Worm (Caenorhabditis elegans) whole organism, L2 larva: Measurements from ENCODE around the gene svh-11.

Source experiments
- C34F6.9 ChIP-seq: fragments of 150-350 bp; optimal IDR thresholded peaks from 2 replicates; lab custom pipeline; 2014; ENCODE audit warnings: missing biosample characterization, missing genetic modification characterization
- F13H6.1 ChIP-seq: sonication (generic microtip); optimal IDR thresholded peaks from 2 replicates; lab custom pipeline; 2016; ENCODE audit warnings: missing genetic modification characterization, missing compliant biosample characterization
- Y55F3AM.14 ChIP-seq: fragments of 200-800 bp; sonication (Bioruptor generic); optimal IDR thresholded peaks from 2 replicates; lab custom pipeline; 2018; ENCODE audit warnings: mild to moderate bottlenecking, missing genetic modification characterization, missing compliant biosample characterization
- ZK546.5 ChIP-seq: sonication (generic microtip); optimal IDR thresholded peaks from 2 replicates; lab custom pipeline; 2017; ENCODE audit warnings: missing biosample characterization, missing genetic modification characterization
- alr-1 ChIP-seq: fragments of 150-350 bp; optimal IDR thresholded peaks from 2 replicates; lab custom pipeline; 2014; ENCODE audit warnings: missing biosample characterization, missing genetic modification characterization
- aly-2 ChIP-seq: fragments of 150-350 bp; optimal IDR thresholded peaks from 2 replicates; lab custom pipeline; 2014; ENCODE audit warnings: missing biosample characterization, missing genetic modification characterization
- blmp-1 ChIP-seq: sonication (generic microtip); optimal IDR thresholded peaks from 2 replicates; lab custom pipeline; 2017; ENCODE audit warnings: missing genetic modification characterization, mild to moderate bottlenecking, missing compliant biosample characterization, antibody characterized with exemption, moderate library complexity; ENCODE audit not compliant: insufficient read depth
- ceh-16 ChIP-seq: fragments of 150-350 bp; optimal IDR thresholded peaks from 2 replicates; lab custom pipeline; 2014; ENCODE audit warnings: missing biosample characterization, missing genetic modification characterization
- ceh-82 ChIP-seq: fragments of 150-350 bp; optimal IDR thresholded peaks from 2 replicates; lab custom pipeline; 2014; ENCODE audit warnings: missing biosample characterization, missing genetic modification characterization
- crh-2 ChIP-seq: sonication (generic microtip); optimal IDR thresholded peaks from 2 replicates; lab custom pipeline; 2017; ENCODE audit warnings: missing biosample characterization, missing genetic modification characterization
- dmd-4 ChIP-seq: sonication (generic microtip); optimal IDR thresholded peaks from 2 replicates; lab custom pipeline; 2017; ENCODE audit warnings: missing biosample characterization, missing genetic modification characterization
- egl-27 ChIP-seq: sonication (generic microtip); optimal IDR thresholded peaks from 3 replicates; lab custom pipeline; 2017; ENCODE audit warnings: missing biosample characterization, missing genetic modification reagents, missing genetic modification characterization
- elt-3 ChIP-seq: sonication (generic microtip); optimal IDR thresholded peaks from 2 replicates; lab custom pipeline; 2017; ENCODE audit warnings: missing biosample characterization, missing genetic modification characterization
- fos-1 ChIP-seq: fragments of 150-350 bp; optimal IDR thresholded peaks from 2 replicates; lab custom pipeline; 2014; ENCODE audit warnings: missing biosample characterization, missing genetic modification characterization
- lin-13 ChIP-seq: fragments of 150-350 bp; optimal IDR thresholded peaks from 2 replicates; lab custom pipeline; 2014; ENCODE audit warnings: missing biosample characterization, missing genetic modification reagents, missing genetic modification characterization
- lin-39 ChIP-seq: fragments of 150-350 bp; optimal IDR thresholded peaks from 2 replicates; lab custom pipeline; 2014; ENCODE audit warnings: missing biosample characterization, missing genetic modification reagents, missing genetic modification characterization
- lsy-2 ChIP-seq, 2 experiments: fragments of 150-350 bp in 1 of 2; sonication (generic microtip) in 1 of 2; optimal IDR thresholded peaks; 2 replicates each; lab custom pipeline; 2014 to 2017; ENCODE audit warnings: missing biosample characterization in 2 of 2, missing genetic modification characterization in 2 of 2
- mab-5 ChIP-seq: fragments of 150-350 bp; optimal IDR thresholded peaks from 2 replicates; lab custom pipeline; 2014; ENCODE audit warnings: missing biosample characterization, missing genetic modification characterization
- mbf-1 ChIP-seq: sonication (generic microtip); optimal IDR thresholded peaks from 2 replicates; lab custom pipeline; 2017; ENCODE audit warnings: missing biosample characterization, missing genetic modification characterization
- mdl-1 ChIP-seq, 2 experiments: fragments of 150-350 bp in 1 of 2; sonication (generic microtip) in 1 of 2; optimal IDR thresholded peaks; 2 replicates each; lab custom pipeline; 2017; ENCODE audit warnings: missing biosample characterization in 2 of 2, missing genetic modification characterization in 2 of 2
- nhr-10 ChIP-seq: sonication (generic microtip); optimal IDR thresholded peaks from 2 replicates; lab custom pipeline; 2017; ENCODE audit warnings: missing biosample characterization, missing genetic modification characterization
- nhr-11 ChIP-seq: fragments of 150-350 bp; optimal IDR thresholded peaks from 2 replicates; lab custom pipeline; 2014; ENCODE audit warnings: missing biosample characterization, missing genetic modification characterization
- nhr-12 ChIP-seq: fragments of 150-350 bp; optimal IDR thresholded peaks from 2 replicates; lab custom pipeline; 2014; ENCODE audit warnings: missing biosample characterization, missing genetic modification characterization
- nhr-129 ChIP-seq: fragments of 150-350 bp; optimal IDR thresholded peaks from 2 replicates; lab custom pipeline; 2014; ENCODE audit warnings: missing biosample characterization, missing genetic modification characterization
- nhr-21 ChIP-seq: fragments of 150-350 bp; optimal IDR thresholded peaks from 2 replicates; lab custom pipeline; 2014; ENCODE audit warnings: missing biosample characterization, missing genetic modification characterization
- nhr-23 ChIP-seq: fragments of 150-350 bp; optimal IDR thresholded peaks from 2 replicates; lab custom pipeline; 2014; ENCODE audit warnings: missing biosample characterization, missing genetic modification reagents, missing genetic modification characterization
- nhr-237 ChIP-seq: fragments of 150-350 bp; optimal IDR thresholded peaks from 2 replicates; lab custom pipeline; 2014; ENCODE audit warnings: missing biosample characterization, missing genetic modification characterization
- nhr-25 ChIP-seq: fragments of 150-350 bp; sonication (generic microtip); optimal IDR thresholded peaks from 3 replicates; lab custom pipeline; 2014; ENCODE audit warnings: missing biosample characterization, missing genetic modification characterization
- nhr-77 ChIP-seq: fragments of 150-350 bp; optimal IDR thresholded peaks from 2 replicates; lab custom pipeline; 2014; ENCODE audit warnings: missing biosample characterization, missing genetic modification characterization
- skn-1 ChIP-seq: sonication (generic microtip); optimal IDR thresholded peaks from 2 replicates; lab custom pipeline; 2017; ENCODE audit warnings: missing biosample characterization, missing genetic modification characterization
- sma-3 ChIP-seq: sonication (generic microtip); optimal IDR thresholded peaks from 2 replicates; lab custom pipeline; 2016; ENCODE audit warnings: missing genetic modification reagents, missing genetic modification characterization, missing compliant biosample characterization
- sma-9 ChIP-seq, 2 experiments: fragments of 150-350 bp in 1 of 2; sonication (generic microtip) in 1 of 2; optimal IDR thresholded peaks; 2 replicates each; lab custom pipeline; 2014 to 2016; ENCODE audit warnings: missing genetic modification characterization in 2 of 2, mild to moderate bottlenecking in 1 of 2, missing biosample characterization in 1 of 2, missing compliant biosample characterization in 1 of 2, missing genetic modification reagents in 1 of 2, moderate library complexity in 1 of 2
- unc-39 ChIP-seq: fragments of 150-350 bp; optimal IDR thresholded peaks from 2 replicates; lab custom pipeline; 2014; ENCODE audit warnings: missing biosample characterization, missing genetic modification characterization
- unc-55 ChIP-seq: fragments of 150-350 bp; sonication (generic microtip); optimal IDR thresholded peaks from 3 replicates; lab custom pipeline; 2014; ENCODE audit warnings: missing biosample characterization, missing genetic modification reagents, missing genetic modification characterization
- unc-62 ChIP-seq: fragments of 150-350 bp; optimal IDR thresholded peaks from 2 replicates; lab custom pipeline; 2014; ENCODE audit warnings: missing biosample characterization, missing genetic modification reagents, missing genetic modification characterization
- zag-1 ChIP-seq: fragments of 150-350 bp; optimal IDR thresholded peaks from 2 replicates; lab custom pipeline; 2014; ENCODE audit warnings: missing biosample characterization, missing genetic modification characterization
- ztf-1 ChIP-seq: fragments of 200-800 bp; sonication (Bioruptor generic); conservative IDR thresholded peaks from 2 replicates; pipeline ENCODE4 v1.3.6; 2022; ENCODE audit warnings: missing genetic modification characterization, missing compliant biosample characterization
- ztf-11 ChIP-seq: sonication (generic microtip); optimal IDR thresholded peaks from 2 replicates; lab custom pipeline; 2017; ENCODE audit warnings: missing biosample characterization, missing genetic modification characterization
- ztf-4 ChIP-seq: fragments of 150-350 bp; optimal IDR thresholded peaks from 2 replicates; lab custom pipeline; 2014; ENCODE audit warnings: missing biosample characterization, missing genetic modification characterization

svh-11 gene

ce11 chrV:2200402-2200801 is 6.5 kb upstream of the svh-11 start:
- TF ChIP-seq nhr-25 (tag; lab: Kevin White, UChicago): no peak
- no peak for TF ChIP-seq unc-39 (tag; lab: Kevin White, UChicago)
- TF ChIP-seq ZK546.5 (tag; lab: Kevin White, UChicago): no peak
- TF ChIP-seq dmd-4 (tag; lab: Kevin White, UChicago): no peak
- TF ChIP-seq lsy-2 (tag; optimal IDR thresholded peaks at IDR 0.05; lab: Kevin White, UChicago): no peak
- no peak for TF ChIP-seq nhr-77 (tag; lab: Kevin White, UChicago)

- TF ChIP-seq mbf-1 (tag; lab: Kevin White, UChicago) (no peak), fos-1 (tag; lab: Kevin White, UChicago) (peak; percentile 5)
Measured at ce11 chrV:2201240-2201639, 5.7 kb upstream of the svh-11 start, which contains the start of gene cyp-32B1. Gene cyp-32B1, minus strand, starts transcription at chrV:2201415.

- TF ChIP-seq mab-5 (tag; lab: Kevin White, UChicago) (no peak), aly-2 (tag; lab: Kevin White, UChicago) (no peak), lsy-2 (tag; optimal IDR thresholded peaks at IDR 0.05; lab: Kevin White, UChicago) (no peak), nhr-23 (tag; lab: Kevin White, UChicago) (no peak), lin-13 (GFP tag; lab: Kevin White, UChicago) (no peak), ztf-11 (tag; lab: Kevin White, UChicago) (no peak), lin-39 (tag; lab: Kevin White, UChicago) (no peak), nhr-25 (tag; lab: Kevin White, UChicago) (no peak), nhr-21 (no peak), nhr-11 (tag; lab: Kevin White, UChicago) (no peak), alr-1 (tag; lab: Kevin White, UChicago) (no peak), ZK546.5 (tag; lab: Kevin White, UChicago) (no peak), elt-3 (no peak), ceh-82 (no peak), sma-9 (GFP tag; optimal IDR thresholded peaks at IDR 0.05; lab: Kevin White, UChicago) (no peak), sma-9 (tag; optimal IDR thresholded peaks at IDR 0.05; lab: Kevin White, UChicago) (no peak), mbf-1 (tag; lab: Kevin White, UChicago) (no peak), unc-55 (GFP tag; lab: Kevin White, UChicago) (no peak), skn-1 (tag; lab: Kevin White, UChicago) (no peak)
Measured at ce11 chrV:2204080-2204479, 2.8 kb upstream of the svh-11 start, which contains the start of gene cyp-33C12. Gene cyp-33C12, minus strand, starts transcription at chrV:2204400.

- TF ChIP-seq mbf-1 (tag; lab: Kevin White, UChicago): no peak
- TF ChIP-seq ceh-82: no peak
- no peak for TF ChIP-seq nhr-12
- TF ChIP-seq C34F6.9 (tag; lab: Kevin White, UChicago): no peak
- TF ChIP-seq mab-5 (tag; lab: Kevin White, UChicago): no peak
- no peak for TF ChIP-seq dmd-4 (tag; lab: Kevin White, UChicago)
- no peak for TF ChIP-seq nhr-237
- no peak for TF ChIP-seq mdl-1 (tag; optimal IDR thresholded peaks at IDR 0.05; lab: Kevin White, UChicago)
- no peak for TF ChIP-seq egl-27 (tag; lab: Kevin White, UChicago)
- TF ChIP-seq F13H6.1 (tag; lab: Kevin White, UChicago): no peak
- no peak for TF ChIP-seq ztf-1
- no peak for TF ChIP-seq crh-2 (tag; lab: Kevin White, UChicago)
- TF ChIP-seq nhr-23 (tag; lab: Kevin White, UChicago): no peak
- no peak for TF ChIP-seq nhr-129 (tag; lab: Kevin White, UChicago)
- TF ChIP-seq ztf-4: no peak
- no peak for TF ChIP-seq blmp-1 (tag; lab: Kevin White, UChicago)
- TF ChIP-seq nhr-11 (tag; lab: Kevin White, UChicago): no peak
- no peak for TF ChIP-seq lsy-2 (tag; optimal IDR thresholded peaks at IDR 0.05; lab: Kevin White, UChicago)
- no peak for TF ChIP-seq nhr-10
Measured at ce11 chrV:2206181-2206580, 720 bp upstream of the svh-11 start, which contains the start of gene srt-40. Gene srt-40, minus strand, starts transcription at chrV:2206281.

- TF ChIP-seq ztf-4 (no peak), blmp-1 (tag; lab: Kevin White, UChicago) (no peak), zag-1 (tag; lab: Kevin White, UChicago) (no peak), ceh-16 (tag; lab: Kevin White, UChicago) (no peak), sma-3 (GFP tag; lab: Kevin White, UChicago) (no peak), egl-27 (tag; lab: Kevin White, UChicago) (no peak), nhr-77 (tag; lab: Kevin White, UChicago) (no peak), unc-62 (no peak), dmd-4 (tag; lab: Kevin White, UChicago) (no peak), ztf-1 (no peak), Y55F3AM.14 (GFP tag; lab: Kevin White, UChicago) (no peak), fos-1 (tag; lab: Kevin White, UChicago) (no peak), nhr-23 (tag; lab: Kevin White, UChicago) (no peak), nhr-11 (tag; lab: Kevin White, UChicago) (no peak), nhr-129 (tag; lab: Kevin White, UChicago) (no peak), ztf-11 (tag; lab: Kevin White, UChicago) (no peak)
Measured at ce11 chrV:2207527-2207926, 626 bp downstream of the svh-11 start.
